Fruit fly (Drosophila melanogaster) whole organism, embryonic: ENCODE results near the gene CG10874.

Experiments
- Atf3 ChIP-seq: fragments of 200-800 bp; sonication (Bioruptor generic); optimal IDR thresholded peaks from 3 replicates; lab custom pipeline; 2016; ENCODE audit warnings: missing biosample characterization, missing genetic modification characterization
- Bgb ChIP-seq: fragments of 200-800 bp; sonication (Bioruptor generic); IDR thresholded peaks from 2 replicates; pipeline ENCODE4 v1.3.6; 2022; ENCODE audit warnings: missing biosample characterization, missing genetic modification characterization; ENCODE audit not compliant: partially characterized antibody
- CG10274 ChIP-seq: fragments of 200-800 bp; sonication (Bioruptor generic); optimal IDR thresholded peaks from 3 replicates; lab custom pipeline; 2017; ENCODE audit warnings: missing biosample characterization, mild to moderate bottlenecking, missing genetic modification characterization
- CG10431 ChIP-seq: fragments of 200-800 bp; sonication (Bioruptor generic); optimal IDR thresholded peaks from 3 replicates; lab custom pipeline; 2018; ENCODE audit warnings: missing biosample characterization, mild to moderate bottlenecking, missing genetic modification characterization
- CG10654 ChIP-seq: fragments of 200-800 bp; sonication (Bioruptor generic); optimal IDR thresholded peaks from 2 replicates; lab custom pipeline; 2016; ENCODE audit warnings: missing biosample characterization, missing genetic modification characterization
- CG12104 ChIP-seq: fragments of 200-800 bp; sonication (Bioruptor generic); optimal IDR thresholded peaks from 3 replicates; lab custom pipeline; 2016; ENCODE audit warnings: missing biosample characterization, missing genetic modification characterization
- CG12942 ChIP-seq: fragments of 200-800 bp; sonication (Bioruptor generic); optimal IDR thresholded peaks from 3 replicates; lab custom pipeline; 2016; ENCODE audit warnings: missing biosample characterization, missing genetic modification characterization
- CG14441 ChIP-seq: fragments of 200-800 bp; sonication (Bioruptor generic); IDR thresholded peaks from 2 replicates; pipeline ENCODE4 v1.3.6; 2022; ENCODE audit warnings: missing biosample characterization, missing genetic modification characterization
- CG17385 ChIP-seq: fragments of 200-800 bp; sonication (Bioruptor generic); optimal IDR thresholded peaks from 3 replicates; lab custom pipeline; 2018; ENCODE audit warnings: missing biosample characterization, mild to moderate bottlenecking, missing genetic modification characterization
- CG2129 ChIP-seq: fragments of 200-800 bp; sonication (Bioruptor generic); IDR thresholded peaks from 2 replicates; pipeline ENCODE4 v1.3.6; 2022; ENCODE audit warnings: missing biosample characterization, missing genetic modification characterization; ENCODE audit not compliant: partially characterized antibody
- CG2202 ChIP-seq: fragments of 200-800 bp; sonication (Bioruptor generic); optimal IDR thresholded peaks from 2 replicates; lab custom pipeline; 2018; ENCODE audit warnings: missing biosample characterization, mild to moderate bottlenecking, missing genetic modification characterization
- CG2875 ChIP-seq: fragments of 200-800 bp; sonication (Bioruptor generic); optimal IDR thresholded peaks from 2 replicates; lab custom pipeline; 2017; ENCODE audit warnings: missing biosample characterization, mild to moderate bottlenecking, missing genetic modification characterization, missing genetic modification reagents
- CG2889 ChIP-seq: fragments of 200-800 bp; sonication (Bioruptor generic); IDR thresholded peaks from 3 replicates; pipeline ENCODE4 v1.3.6; 2022; ENCODE audit warnings: missing biosample characterization, missing genetic modification characterization
- CG3065 ChIP-seq: fragments of 200-800 bp; sonication (Bioruptor generic); optimal IDR thresholded peaks from 2 replicates; lab custom pipeline; 2016; ENCODE audit warnings: missing biosample characterization, missing genetic modification characterization
- CG43689 ChIP-seq: fragments of 200-800 bp; sonication (Bioruptor generic); IDR thresholded peaks from 2 replicates; pipeline ENCODE4 v1.3.6; 2022; ENCODE audit warnings: missing biosample characterization, missing genetic modification characterization
- CG4424 ChIP-seq: fragments of 200-800 bp; sonication (Bioruptor generic); optimal IDR thresholded peaks from 3 replicates; lab custom pipeline; 2016; ENCODE audit warnings: missing biosample characterization, missing genetic modification characterization
- CG6765 ChIP-seq: fragments of 200-800 bp; sonication (Bioruptor generic); optimal IDR thresholded peaks from 3 replicates; lab custom pipeline; 2017; ENCODE audit warnings: missing biosample characterization, mild to moderate bottlenecking, missing genetic modification characterization
- CG7556 ChIP-seq: fragments of 200-800 bp; sonication (Bioruptor generic); optimal IDR thresholded peaks from 2 replicates; lab custom pipeline; 2017; ENCODE audit warnings: missing biosample characterization, mild to moderate bottlenecking, missing genetic modification characterization
- CG9437 ChIP-seq: fragments of 200-800 bp; sonication (Bioruptor generic); optimal IDR thresholded peaks from 2 replicates; lab custom pipeline; 2018; ENCODE audit warnings: missing biosample characterization, mild to moderate bottlenecking, missing genetic modification characterization
- CHES-1-like ChIP-seq: fragments of 200-800 bp; sonication (Bioruptor generic); optimal IDR thresholded peaks from 2 replicates; lab custom pipeline; 2016; ENCODE audit warnings: missing biosample characterization, missing genetic modification characterization
- CTCF ChIP-seq: fragments of 200-800 bp; sonication (Bioruptor generic); optimal IDR thresholded peaks from 2 replicates; lab custom pipeline; 2017; ENCODE audit warnings: missing biosample characterization, mild to moderate bottlenecking, missing genetic modification characterization, moderate library complexity
- CrebB ChIP-seq: fragments of 200-800 bp; sonication (Bioruptor generic); optimal IDR thresholded peaks from 3 replicates; lab custom pipeline; 2018; ENCODE audit warnings: missing biosample characterization, mild to moderate bottlenecking, missing genetic modification characterization
- E2f1 ChIP-seq: fragments of 200-800 bp; sonication (Bioruptor generic); IDR thresholded peaks from 2 replicates; pipeline ENCODE4 v1.3.6; 2022; ENCODE audit warnings: missing biosample characterization, missing genetic modification characterization
- E2f2 ChIP-seq: fragments of 200-800 bp; sonication (Bioruptor generic); IDR thresholded peaks from 2 replicates; pipeline ENCODE4 v1.3.6; 2022; ENCODE audit warnings: missing biosample characterization, missing genetic modification characterization
- H2.0 ChIP-seq: fragments of 200-800 bp; sonication (Bioruptor generic); IDR thresholded peaks from 2 replicates; pipeline ENCODE4 v1.3.6; 2022; ENCODE audit warnings: missing biosample characterization, missing genetic modification characterization
- HLH54F ChIP-seq: fragments of 200-800 bp; sonication (Bioruptor generic); optimal IDR thresholded peaks from 3 replicates; lab custom pipeline; 2016; ENCODE audit warnings: missing biosample characterization, missing genetic modification characterization
- Hr3 ChIP-seq: fragments of 200-800 bp; sonication (Bioruptor generic); optimal IDR thresholded peaks from 3 replicates; lab custom pipeline; 2016; ENCODE audit warnings: missing biosample characterization, missing genetic modification characterization
- Lpt ChIP-seq: fragments of >200 bp; optimal IDR thresholded peaks from 2 replicates; lab custom pipeline; 2018; ENCODE audit warnings: missing biosample characterization, missing genetic modification characterization
- Max ChIP-seq: fragments of 200-800 bp; sonication (Bioruptor generic); optimal IDR thresholded peaks from 2 replicates; lab custom pipeline; 2016; ENCODE audit warnings: missing biosample characterization, mild to moderate bottlenecking, missing genetic modification characterization
- NFAT ChIP-seq: fragments of 200-800 bp; sonication (Bioruptor generic); IDR thresholded peaks from 2 replicates; pipeline ENCODE4 v1.3.6; 2022; ENCODE audit warnings: missing biosample characterization, missing genetic modification characterization
- Sox100B ChIP-seq: fragments of 200-800 bp; sonication (Bioruptor generic); optimal IDR thresholded peaks from 3 replicates; lab custom pipeline; 2018; ENCODE audit warnings: missing biosample characterization, mild to moderate bottlenecking, missing genetic modification characterization
- Taf1 ChIP-seq: fragments of 200-800 bp; sonication (Bioruptor generic); IDR thresholded peaks from 2 replicates; pipeline ENCODE4 v1.3.6; 2022; ENCODE audit warnings: missing biosample characterization, missing genetic modification characterization
- aop ChIP-seq: fragments of 200-800 bp; sonication (Bioruptor generic); IDR thresholded peaks from 2 replicates; pipeline ENCODE4 v1.3.6; 2022; ENCODE audit warnings: missing biosample characterization, missing genetic modification characterization
- cato ChIP-seq: fragments of 200-800 bp; sonication (Bioruptor generic); optimal IDR thresholded peaks from 2 replicates; lab custom pipeline; 2016; ENCODE audit warnings: missing biosample characterization, missing genetic modification characterization, borderline replicate concordance
- cg ChIP-seq: fragments of 200-800 bp; sonication (Bioruptor generic); optimal IDR thresholded peaks from 3 replicates; lab custom pipeline; 2019; ENCODE audit warnings: missing biosample characterization, mild to moderate bottlenecking, missing genetic modification characterization, moderate library complexity
- dimm ChIP-seq: fragments of 200-800 bp; sonication (Bioruptor generic); IDR thresholded peaks from 2 replicates; pipeline ENCODE4 v1.3.6; 2022; ENCODE audit warnings: missing biosample characterization, missing genetic modification characterization
- fru ChIP-seq: fragments of >200 bp; optimal IDR thresholded peaks from 2 replicates; lab custom pipeline; 2017
- gcm ChIP-seq: fragments of 200-800 bp; sonication (Bioruptor generic); optimal IDR thresholded peaks from 2 replicates; lab custom pipeline; 2019; ENCODE audit warnings: missing biosample characterization, mild to moderate bottlenecking, missing genetic modification characterization, moderate library complexity
- gro ChIP-seq: fragments of 200-800 bp; sonication (Bioruptor generic); optimal IDR thresholded peaks from 2 replicates; lab custom pipeline; 2016; ENCODE audit warnings: missing biosample characterization, missing genetic modification characterization
- her ChIP-seq: fragments of 200-800 bp; sonication (Bioruptor generic); optimal IDR thresholded peaks from 2 replicates; lab custom pipeline; 2016; ENCODE audit warnings: missing biosample characterization, missing genetic modification characterization
- ind ChIP-seq: fragments of 200-800 bp; sonication (Bioruptor generic); optimal IDR thresholded peaks from 3 replicates; lab custom pipeline; 2016; ENCODE audit warnings: missing biosample characterization, missing genetic modification characterization
- kay ChIP-seq: fragments of 200-800 bp; sonication (Bioruptor generic); optimal IDR thresholded peaks from 2 replicates; lab custom pipeline; 2016; ENCODE audit warnings: missing biosample characterization, missing genetic modification characterization
- lbe ChIP-seq: fragments of 200-800 bp; sonication (Bioruptor generic); optimal IDR thresholded peaks from 2 replicates; lab custom pipeline; 2016; ENCODE audit warnings: missing biosample characterization, mild to moderate bottlenecking, missing genetic modification characterization
- phol ChIP-seq: fragments of 200-800 bp; sonication (Bioruptor generic); optimal IDR thresholded peaks from 3 replicates; lab custom pipeline; 2018; ENCODE audit warnings: missing biosample characterization, mild to moderate bottlenecking, missing genetic modification characterization, moderate library complexity
- prd ChIP-seq, 3 experiments: fragments of >200 bp in 2 of 3; fragments of 200-800 bp in 1 of 3; sonication (Bioruptor generic) in 1 of 3; optimal IDR thresholded peaks in 2 of 3; IDR thresholded peaks in 1 of 3; 2 replicates in 2 of 3; 3 replicates in 1 of 3; pipeline versions ENCODE4 v1.3.6 to Lab custom; 2017 to 2022; ENCODE audit warnings: missing biosample characterization in 1 of 3, missing genetic modification characterization in 1 of 3
- sc ChIP-seq, 3 experiments: fragments of >200 bp in 2 of 3; fragments of 200-800 bp in 1 of 3; sonication (Bioruptor generic) in 1 of 3; optimal IDR thresholded peaks; 2 replicates in 2 of 3; 3 replicates in 1 of 3; lab custom pipeline; 2017; ENCODE audit warnings: mild to moderate bottlenecking in 1 of 3, missing biosample characterization in 1 of 3, missing genetic modification characterization in 1 of 3, missing genetic modification reagents in 1 of 3
- sens ChIP-seq: fragments of 200-800 bp; sonication (Bioruptor generic); peaks from one replicate; lab custom pipeline; 2016; ENCODE audit warnings: missing biosample characterization, missing genetic modification characterization
- ssp ChIP-seq: fragments of 200-800 bp; sonication (Bioruptor generic); IDR thresholded peaks from 2 replicates; pipeline ENCODE4 v1.3.6; 2022; ENCODE audit warnings: missing biosample characterization, missing genetic modification characterization
- twi ChIP-seq: fragments of 200-800 bp; optimal IDR thresholded peaks from 2 replicates; lab custom pipeline; 2019; ENCODE audit warnings: missing biosample characterization, mild to moderate bottlenecking, missing genetic modification characterization, moderate library complexity
- vfl ChIP-seq: fragments of 200-800 bp; sonication (Bioruptor generic); optimal IDR thresholded peaks from 2 replicates; lab custom pipeline; 2016; ENCODE audit warnings: missing biosample characterization, missing genetic modification characterization
- yki ChIP-seq: fragments of >200 bp; optimal IDR thresholded peaks from 3 replicates; lab custom pipeline; 2018
- z ChIP-seq: fragments of 200-800 bp; sonication (Bioruptor generic); IDR thresholded peaks from 3 replicates; pipeline ENCODE4 v1.3.6; 2022; ENCODE audit warnings: missing biosample characterization, missing genetic modification characterization
- zfh1 ChIP-seq: fragments of 200-800 bp; sonication (Bioruptor generic); IDR thresholded peaks from 3 replicates; pipeline ENCODE4 v1.3.6; 2022; ENCODE audit warnings: missing biosample characterization, missing genetic modification characterization

CG10874 gene

dm6 chr2L:2193357-2193780, 1.2 kb upstream of the CG10874 start (continued):
- TF ChIP-seq gro (GFP tag; lab: Kevin White, UChicago): peak; percentile 59
- TF ChIP-seq z: no peak
- no peak for TF ChIP-seq CG10274
- TF ChIP-seq CG4424: no peak
- TF ChIP-seq CG10431: peak; percentile 42
- TF ChIP-seq HLH54F (GFP tag; lab: Kevin White, UChicago): no peak
- TF ChIP-seq phol (tag; lab: Kevin White, UChicago): no peak
- TF ChIP-seq H2.0 (GFP tag; lab: Robert Waterston, UW): no peak
- no peak for TF ChIP-seq yki (lab: Kevin White, UChicago)
- no peak for TF ChIP-seq Atf3 (GFP tag; lab: Kevin White, UChicago)
- TF ChIP-seq Lpt (GFP tag; lab: Kevin White, UChicago): no peak
- no peak for TF ChIP-seq CG43689 (GFP tag; lab: Robert Waterston, UW)
- peak; percentile 38 for TF ChIP-seq cg (GFP tag; lab: Kevin White, UChicago)
- TF ChIP-seq cato: no peak
- no peak for TF ChIP-seq zfh1 (GFP tag; lab: Robert Waterston, UW)
- peak; percentile 30 for TF ChIP-seq lbe (GFP tag; lab: Kevin White, UChicago)
- TF ChIP-seq CG2875 (GFP tag; lab: Kevin White, UChicago): peak; percentile 40
- TF ChIP-seq Bgb (GFP tag; lab: Robert Waterston, UW): no peak
- no peak for TF ChIP-seq NFAT (GFP tag; lab: Robert Waterston, UW)
- peak; percentile 81 for TF ChIP-seq CrebB (tag; lab: Kevin White, UChicago)
- no peak for TF ChIP-seq sc (optimal IDR thresholded peaks at IDR 0.05; lab: Kevin White, UChicago)
- TF ChIP-seq sc (GFP tag; optimal IDR thresholded peaks at IDR 0.05; lab: Kevin White, UChicago): no peak
- TF ChIP-seq CG12942: no peak
- no peak for TF ChIP-seq CG14441 (GFP tag; lab: Robert Waterston, UW)
- TF ChIP-seq CHES-1-like (GFP tag; lab: Kevin White, UChicago): peak; percentile 3
- no peak for TF ChIP-seq ind (GFP tag; lab: Kevin White, UChicago)
- no peak for TF ChIP-seq CG6765 (GFP tag; lab: Kevin White, UChicago)
- peak; percentile 18 for TF ChIP-seq kay
- TF ChIP-seq ssp: no peak
- TF ChIP-seq her (GFP tag; lab: Kevin White, UChicago): peak; percentile 99
- TF ChIP-seq E2f1 (GFP tag; lab: Robert Waterston, UW): no peak
- peak; percentile 62 for TF ChIP-seq CG17385 (GFP tag; lab: Kevin White, UChicago)
- TF ChIP-seq CG3065 (GFP tag; lab: Kevin White, UChicago): no peak
- TF ChIP-seq CG10654 (GFP tag; lab: Kevin White, UChicago): no peak
- TF ChIP-seq gcm: peak; percentile 62
- no peak for TF ChIP-seq CG9437 (GFP tag; lab: Kevin White, UChicago)
- no peak for TF ChIP-seq Taf1
- TF ChIP-seq dimm (GFP tag; lab: Robert Waterston, UW): no peak
- no peak for TF ChIP-seq Hr3 (GFP tag; lab: Kevin White, UChicago)
- TF ChIP-seq vfl (GFP tag; lab: Kevin White, UChicago): peak; percentile 26
- TF ChIP-seq CG2889 (GFP tag; lab: Robert Waterston, UW): no peak
- TF ChIP-seq CG7556 (GFP tag; lab: Kevin White, UChicago): no peak
- no peak for TF ChIP-seq aop (GFP tag; lab: Robert Waterston, UW)
- no peak for TF ChIP-seq Max
- TF ChIP-seq prd (optimal IDR thresholded peaks at IDR 0.05; lab: Kevin White, UChicago): no peak
- TF ChIP-seq prd (GFP tag; IDR thresholded peaks at IDR 0.05; lab: Robert Waterston, UW): no peak
- TF ChIP-seq CTCF (GFP tag; lab: Kevin White, UChicago): peak; percentile 44
- no peak for TF ChIP-seq Sox100B (GFP tag; lab: Kevin White, UChicago)
- TF ChIP-seq sens (GFP tag; lab: Kevin White, UChicago): peak; percentile 95
- TF ChIP-seq twi (tag; lab: Kevin White, UChicago): peak; percentile 26
- peak; percentile 6 for TF ChIP-seq CG12104 (GFP tag; lab: Kevin White, UChicago)
- TF ChIP-seq CG2202 (tag; lab: Kevin White, UChicago): peak; percentile 31
- TF ChIP-seq E2f2: no peak
- TF ChIP-seq CG2129 (GFP tag; lab: Robert Waterston, UW): no peak
- TF ChIP-seq fru (lab: Kevin White, UChicago): no peak
